Worm (Caenorhabditis elegans) whole organism, midembryonic: Measurements from ENCODE around the gene ugt-62.
A peak's percentile ranks its signal among the peaks of the same experiment; 100 is the strongest.

ENCODE experiments used
- T22C8.4 ChIP-seq: fragments of 200-800 bp; sonication (Bioruptor generic); IDR thresholded peaks from 2 replicates; pipeline ENCODE4 v1.3.6; 2022; ENCODE audit warnings: missing genetic modification characterization, missing compliant biosample characterization
- cog-1 ChIP-seq: sonication (generic microtip); optimal IDR thresholded peaks from 2 replicates; lab custom pipeline; 2016; ENCODE audit warnings: missing genetic modification characterization, missing compliant biosample characterization
- flt-1 ChIP-seq: fragments of 200-800 bp; sonication (Bioruptor generic); IDR thresholded peaks from 2 replicates; pipeline ENCODE4 v1.3.6; 2022; ENCODE audit warnings: missing genetic modification characterization, missing compliant biosample characterization
- klf-2 ChIP-seq: fragments of 200-800 bp; sonication (Bioruptor generic); conservative IDR thresholded peaks from 2 replicates; pipeline ENCODE4 v1.3.6; 2022; ENCODE audit warnings: missing genetic modification reagents, missing genetic modification characterization, missing compliant biosample characterization
- med-1 ChIP-seq: sonication (generic microtip); optimal IDR thresholded peaks from 2 replicates; lab custom pipeline; 2017; ENCODE audit warnings: missing genetic modification characterization, mild to moderate bottlenecking, missing compliant biosample characterization, antibody characterized with exemption, missing genetic modification reagents; ENCODE audit not compliant: insufficient read depth
- ref-1 ChIP-seq: fragments of 200-800 bp; sonication (Bioruptor generic); conservative IDR thresholded peaks from 2 replicates; pipeline ENCODE4 v1.3.6; 2022; ENCODE audit warnings: missing genetic modification reagents, missing genetic modification characterization, missing compliant biosample characterization
- tab-1 ChIP-seq: fragments of 200-800 bp; sonication (Bioruptor generic); IDR thresholded peaks from 2 replicates; pipeline ENCODE4 v1.3.6; 2022; ENCODE audit warnings: missing genetic modification characterization, missing compliant biosample characterization
- ztf-23 ChIP-seq: fragments of 200-800 bp; sonication (Bioruptor generic); IDR thresholded peaks from 2 replicates; pipeline ENCODE4 v1.3.6; 2022; ENCODE audit warnings: missing genetic modification reagents, missing genetic modification characterization, missing compliant biosample characterization
- ztf-29 ChIP-seq: fragments of 200-800 bp; sonication (Bioruptor generic); IDR thresholded peaks from 2 replicates; pipeline ENCODE4 v1.3.6; 2022; ENCODE audit warnings: missing genetic modification reagents, missing genetic modification characterization, missing compliant biosample characterization

ugt-62 gene

ce11 chrIII:4506590-4507128, 33.8 kb downstream of the ugt-62 start:
- TF ChIP-seq cog-1, result no peak

ce11 chrIII:4506140-4506539, 34.3 kb downstream of the ugt-62 start:
- TF ChIP-seq T22C8.4 (no peak), ztf-23 (GFP tag; lab: Robert Waterston, UW) (no peak), flt-1 (GFP tag; lab: Robert Waterston, UW) (no peak), ref-1 (GFP tag; lab: Robert Waterston, UW) (no peak), med-1 (GFP tag; lab: Kevin White, UChicago) (no peak), ztf-29 (GFP tag; lab: Robert Waterston, UW) (no peak), klf-2 (no peak), cog-1 (no peak)

- TF ChIP-seq med-1 (GFP tag; lab: Kevin White, UChicago) (no peak), flt-1 (GFP tag; lab: Robert Waterston, UW) (no peak), cog-1 (no peak), tab-1 (no peak), ztf-29 (GFP tag; lab: Robert Waterston, UW) (no peak), T22C8.4 (no peak)
These were observed 34.7 kb downstream of the ugt-62 start for ce11 chrIII:4505726-4506125.

ce11 chrIII:4504934-4505484, 35.4 kb downstream of the ugt-62 start:
- TF ChIP-seq cog-1 (no peak), flt-1 (GFP tag; lab: Robert Waterston, UW) (no peak), T22C8.4 (no peak), ztf-23 (GFP tag; lab: Robert Waterston, UW) (no peak), tab-1 (no peak), klf-2 (no peak), med-1 (GFP tag; lab: Kevin White, UChicago) (no peak), ztf-29 (GFP tag; lab: Robert Waterston, UW) (no peak), ref-1 (GFP tag; lab: Robert Waterston, UW) (no peak)

- TF ChIP-seq T22C8.4 (no peak), flt-1 (GFP tag; lab: Robert Waterston, UW) (no peak), ztf-29 (GFP tag; lab: Robert Waterston, UW) (no peak), klf-2 (no peak), tab-1 (no peak), cog-1 (no peak), ref-1 (GFP tag; lab: Robert Waterston, UW) (no peak), med-1 (GFP tag; lab: Kevin White, UChicago) (no peak), ztf-23 (GFP tag; lab: Robert Waterston, UW) (no peak)
These were observed 36.1 kb downstream of the ugt-62 start for ce11 chrIII:4504358-4504757.

ce11 chrIII:4502559-4503240, 37.7 kb downstream of the ugt-62 start:
- TF ChIP-seq cog-1 (peak; percentile 28), klf-2 (no peak), flt-1 (GFP tag; lab: Robert Waterston, UW) (peak; percentile 60), ztf-29 (GFP tag; lab: Robert Waterston, UW) (peak; percentile 20; the same call in 1 of the 2 replicates), ztf-23 (GFP tag; lab: Robert Waterston, UW) (no peak)

ce11 chrIII:4498938-4499337, 41.5 kb downstream of the ugt-62 start, which contains the start of the genes C07G2.5 and atf-7:
Gene C07G2.5 (minus strand): TSS chrIII:4499038.
Gene atf-7 (minus strand): TSS chrIII:4499045.
- TF ChIP-seq med-1 (GFP tag; lab: Kevin White, UChicago) (no peak), ztf-29 (GFP tag; lab: Robert Waterston, UW) (no peak), T22C8.4 (no peak), ztf-23 (GFP tag; lab: Robert Waterston, UW) (no peak), ref-1 (GFP tag; lab: Robert Waterston, UW) (no peak)

ce11 chrIII:4496085-4496484, 44.3 kb downstream of the ugt-62 start:
- TF ChIP-seq cog-1 (no peak), ztf-29 (GFP tag; lab: Robert Waterston, UW) (no peak), tab-1 (no peak), ztf-23 (GFP tag; lab: Robert Waterston, UW) (no peak), ref-1 (GFP tag; lab: Robert Waterston, UW) (no peak), med-1 (GFP tag; lab: Kevin White, UChicago) (no peak), flt-1 (GFP tag; lab: Robert Waterston, UW) (no peak), T22C8.4 (no peak), klf-2 (no peak)

- TF ChIP-seq T22C8.4 (no peak), cog-1 (no peak), ztf-23 (GFP tag; lab: Robert Waterston, UW) (no peak), ref-1 (GFP tag; lab: Robert Waterston, UW) (no peak), flt-1 (GFP tag; lab: Robert Waterston, UW) (no peak), ztf-29 (GFP tag; lab: Robert Waterston, UW) (no peak), klf-2 (no peak), tab-1 (no peak), med-1 (GFP tag; lab: Kevin White, UChicago) (no peak)
These were observed 44.7 kb downstream of the ugt-62 start for ce11 chrIII:4495685-4496084.

- no peak for TF ChIP-seq ztf-23 (GFP tag; lab: Robert Waterston, UW)
- no peak for TF ChIP-seq ref-1 (GFP tag; lab: Robert Waterston, UW)
- TF ChIP-seq T22C8.4, result no peak
- no peak for TF ChIP-seq klf-2
- no peak for TF ChIP-seq cog-1
- TF ChIP-seq tab-1, result no peak
- no peak for TF ChIP-seq ztf-29 (GFP tag; lab: Robert Waterston, UW)
- no peak for TF ChIP-seq flt-1 (GFP tag; lab: Robert Waterston, UW)
- no peak for TF ChIP-seq med-1 (GFP tag; lab: Kevin White, UChicago)
These were observed 45.2 kb downstream of the ugt-62 start for ce11 chrIII:4495250-4495649.
